Worm (Caenorhabditis elegans): Measurements from ENCODE around the gene F41D9.2.

- TF ChIP-seq W03F9.2 (tag; optimal IDR thresholded peaks at IDR 0.05), result no peak
- no peak for TF ChIP-seq dao-5 (tag; optimal IDR thresholded peaks at IDR 0.05)
Measured at ce11 chrX:8350984-8351383, 33.8 kb downstream of the F41D9.2 start, which contains the start of gene npr-28.

Measured in whole organism, L4/young adult.